Worm (Caenorhabditis elegans): ENCODE results near the gene F47B7.2.

Gene F47B7.2

ce11 chrX:3823869-3824268 is 51.3 kb downstream of the F47B7.2 start:
- TF ChIP-seq egl-27 (tag; optimal IDR thresholded peaks at IDR 0.05) (no peak), nhr-25 (tag; optimal IDR thresholded peaks at IDR 0.05) (no peak), ztf-11 (tag; optimal IDR thresholded peaks at IDR 0.05) (no peak), pha-4 (tag; optimal IDR thresholded peaks at IDR 0.05) (peak; percentile 81), egl-5 (tag; optimal IDR thresholded peaks at IDR 0.05) (no peak), elt-2 (tag; optimal IDR thresholded peaks at IDR 0.05) (peak; percentile 100), jun-1 (tag; optimal IDR thresholded peaks at IDR 0.05) (peak; percentile 83), skn-1 (tag; optimal IDR thresholded peaks at IDR 0.05) (peak; percentile 67), ztf-4 (tag; optimal IDR thresholded peaks at IDR 0.05) (no peak), pqm-1 (tag; optimal IDR thresholded peaks at IDR 0.05) (peak; percentile 99)

ce11 chrX:3824443-3824842 is 51.9 kb downstream of the F47B7.2 start:
- TF ChIP-seq egl-5 (tag; optimal IDR thresholded peaks at IDR 0.05) (peak; percentile 36), pha-4 (tag; optimal IDR thresholded peaks at IDR 0.05) (peak; percentile 14), nhr-43 (tag; optimal IDR thresholded peaks at IDR 0.05; ENCODE audit: poor library complexity, severe bottlenecking) (peak; percentile 72), nfya-1 (tag; optimal IDR thresholded peaks at IDR 0.05; ENCODE audit: insufficient read depth) (peak; percentile 8), unc-62 (GFP tag; optimal IDR thresholded peaks at IDR 0.05) (no peak), lin-15B (tag; optimal IDR thresholded peaks at IDR 0.05) (no peak), lin-39 (tag; optimal IDR thresholded peaks at IDR 0.05) (peak; percentile 6)

- peak; percentile 79 for TF ChIP-seq pqm-1 (tag; optimal IDR thresholded peaks at IDR 0.05)
- no peak for TF ChIP-seq nhr-23 (tag; optimal IDR thresholded peaks at IDR 0.05)
- no peak for TF ChIP-seq nhr-77 (tag; optimal IDR thresholded peaks at IDR 0.05)
- no peak for TF ChIP-seq hmg-11 (tag; optimal IDR thresholded peaks at IDR 0.05)
- TF ChIP-seq ztf-11 (tag; optimal IDR thresholded peaks at IDR 0.05): no peak
- peak; percentile 79 for TF ChIP-seq elt-2 (tag; optimal IDR thresholded peaks at IDR 0.05)
- no peak for TF ChIP-seq ceh-9 (tag; optimal IDR thresholded peaks at IDR 0.05)
- TF ChIP-seq ceh-82 (tag; optimal IDR thresholded peaks at IDR 0.05): no peak
- TF ChIP-seq egl-5 (tag; optimal IDR thresholded peaks at IDR 0.05): no peak
- TF ChIP-seq lin-15B (tag; optimal IDR thresholded peaks at IDR 0.05): no peak
- TF ChIP-seq mml-1 (tag; optimal IDR thresholded peaks at IDR 0.05): no peak
- no peak for TF ChIP-seq ceh-28 (tag; optimal IDR thresholded peaks at IDR 0.05)
- no peak for TF ChIP-seq ztf-4 (tag; optimal IDR thresholded peaks at IDR 0.05)
Observed at ce11 chrX:3824907-3825689, 52.5 kb downstream of the F47B7.2 start.

- TF ChIP-seq nfya-1 (tag; optimal IDR thresholded peaks at IDR 0.05; ENCODE audit: insufficient read depth) (peak; percentile 9), nhr-28 (tag; optimal IDR thresholded peaks at IDR 0.05) (no peak), tbx-2 (tag; optimal IDR thresholded peaks at IDR 0.05) (no peak), elt-2 (tag; optimal IDR thresholded peaks at IDR 0.05) (peak; percentile 44), pha-4 (tag; optimal IDR thresholded peaks at IDR 0.05) (peak; percentile 94), nhr-12 (tag; optimal IDR thresholded peaks at IDR 0.05) (no peak), ZK546.5 (tag; optimal IDR thresholded peaks at IDR 0.05) (no peak), pqm-1 (tag; optimal IDR thresholded peaks at IDR 0.05) (no peak), nhr-25 (tag; optimal IDR thresholded peaks at IDR 0.05) (no peak), nhr-76 (tag; optimal IDR thresholded peaks at IDR 0.05) (no peak)
Observed at ce11 chrX:3826172-3826571, 53.6 kb downstream of the F47B7.2 start.

ce11 chrX:3826863-3827262 is 54.3 kb downstream of the F47B7.2 start, which contains the start of gene fkh-9:
TSS of gene fkh-9 (minus strand) at chrX:3826963.
- TF ChIP-seq snpc-4 (tag; optimal IDR thresholded peaks at IDR 0.05) (no peak), lin-39 (tag; optimal IDR thresholded peaks at IDR 0.05) (no peak), hmg-11 (tag; optimal IDR thresholded peaks at IDR 0.05) (no peak), daf-12 (tag; optimal IDR thresholded peaks at IDR 0.05) (no peak), aly-2 (tag; optimal IDR thresholded peaks at IDR 0.05) (no peak), lsy-12 (tag; optimal IDR thresholded peaks at IDR 0.05) (no peak), zag-1 (tag; optimal IDR thresholded peaks at IDR 0.05) (no peak), egl-5 (tag; optimal IDR thresholded peaks at IDR 0.05) (no peak), nhr-43 (tag; optimal IDR thresholded peaks at IDR 0.05; ENCODE audit: poor library complexity, severe bottlenecking) (no peak)

All from whole organism, L3 larva.